Worm (Caenorhabditis elegans) whole organism, L2 larva: ENCODE results near the gene C55A6.10.
A peak's percentile ranks its signal among the peaks of the same experiment; 100 is the strongest.
"Not testable (repeated sequence)": the region's sequence is repeated elsewhere in the genome, so short reads cannot be mapped to it uniquely, and the experiment has no call there.

Experiments used
- C34F6.9 ChIP-seq: fragments of 150-350 bp; optimal IDR thresholded peaks from 2 replicates; lab custom pipeline; 2014; ENCODE audit warnings: missing biosample characterization, missing genetic modification characterization
- F13H6.1 ChIP-seq: sonication (generic microtip); optimal IDR thresholded peaks from 2 replicates; lab custom pipeline; 2016; ENCODE audit warnings: missing genetic modification characterization, missing compliant biosample characterization
- Y55F3AM.14 ChIP-seq: fragments of 200-800 bp; sonication (Bioruptor generic); optimal IDR thresholded peaks from 2 replicates; lab custom pipeline; 2018; ENCODE audit warnings: mild to moderate bottlenecking, missing genetic modification characterization, missing compliant biosample characterization
- ZK546.5 ChIP-seq: sonication (generic microtip); optimal IDR thresholded peaks from 2 replicates; lab custom pipeline; 2017; ENCODE audit warnings: missing biosample characterization, missing genetic modification characterization
- alr-1 ChIP-seq: fragments of 150-350 bp; optimal IDR thresholded peaks from 2 replicates; lab custom pipeline; 2014; ENCODE audit warnings: missing biosample characterization, missing genetic modification characterization
- ama-1 ChIP-seq: fragments of 150-350 bp; optimal IDR thresholded peaks from 2 replicates; lab custom pipeline; 2018; ENCODE audit warnings: inconsistent platforms
- blmp-1 ChIP-seq: sonication (generic microtip); optimal IDR thresholded peaks from 2 replicates; lab custom pipeline; 2017; ENCODE audit warnings: missing genetic modification characterization, mild to moderate bottlenecking, missing compliant biosample characterization, antibody characterized with exemption, moderate library complexity; ENCODE audit not compliant: insufficient read depth
- ceh-16 ChIP-seq: fragments of 150-350 bp; optimal IDR thresholded peaks from 2 replicates; lab custom pipeline; 2014; ENCODE audit warnings: missing biosample characterization, missing genetic modification characterization
- ceh-82 ChIP-seq: fragments of 150-350 bp; optimal IDR thresholded peaks from 2 replicates; lab custom pipeline; 2014; ENCODE audit warnings: missing biosample characterization, missing genetic modification characterization
- crh-2 ChIP-seq: sonication (generic microtip); optimal IDR thresholded peaks from 2 replicates; lab custom pipeline; 2017; ENCODE audit warnings: missing biosample characterization, missing genetic modification characterization
- egl-27 ChIP-seq: sonication (generic microtip); optimal IDR thresholded peaks from 3 replicates; lab custom pipeline; 2017; ENCODE audit warnings: missing biosample characterization, missing genetic modification reagents, missing genetic modification characterization
- fos-1 ChIP-seq: fragments of 150-350 bp; optimal IDR thresholded peaks from 2 replicates; lab custom pipeline; 2014; ENCODE audit warnings: missing biosample characterization, missing genetic modification characterization
- lin-11 ChIP-seq: fragments of 150-350 bp; sonication (generic microtip); optimal IDR thresholded peaks from 2 replicates; lab custom pipeline; 2014; ENCODE audit warnings: missing biosample characterization, missing genetic modification characterization, inconsistent platforms, mixed read lengths
- lin-13 ChIP-seq: fragments of 150-350 bp; optimal IDR thresholded peaks from 2 replicates; lab custom pipeline; 2014; ENCODE audit warnings: missing biosample characterization, missing genetic modification reagents, missing genetic modification characterization
- lin-39 ChIP-seq: fragments of 150-350 bp; optimal IDR thresholded peaks from 2 replicates; lab custom pipeline; 2014; ENCODE audit warnings: missing biosample characterization, missing genetic modification reagents, missing genetic modification characterization
- mbf-1 ChIP-seq: sonication (generic microtip); optimal IDR thresholded peaks from 2 replicates; lab custom pipeline; 2017; ENCODE audit warnings: missing biosample characterization, missing genetic modification characterization
- mdl-1 ChIP-seq, 2 experiments: fragments of 150-350 bp in 1 of 2; sonication (generic microtip) in 1 of 2; optimal IDR thresholded peaks; 2 replicates each; lab custom pipeline; 2017; ENCODE audit warnings: missing biosample characterization in 2 of 2, missing genetic modification characterization in 2 of 2
- nhr-10 ChIP-seq: sonication (generic microtip); optimal IDR thresholded peaks from 2 replicates; lab custom pipeline; 2017; ENCODE audit warnings: missing biosample characterization, missing genetic modification characterization
- nhr-11 ChIP-seq: fragments of 150-350 bp; optimal IDR thresholded peaks from 2 replicates; lab custom pipeline; 2014; ENCODE audit warnings: missing biosample characterization, missing genetic modification characterization
- nhr-12 ChIP-seq: fragments of 150-350 bp; optimal IDR thresholded peaks from 2 replicates; lab custom pipeline; 2014; ENCODE audit warnings: missing biosample characterization, missing genetic modification characterization
- nhr-129 ChIP-seq: fragments of 150-350 bp; optimal IDR thresholded peaks from 2 replicates; lab custom pipeline; 2014; ENCODE audit warnings: missing biosample characterization, missing genetic modification characterization
- nhr-21 ChIP-seq: fragments of 150-350 bp; optimal IDR thresholded peaks from 2 replicates; lab custom pipeline; 2014; ENCODE audit warnings: missing biosample characterization, missing genetic modification characterization
- nhr-23 ChIP-seq: fragments of 150-350 bp; optimal IDR thresholded peaks from 2 replicates; lab custom pipeline; 2014; ENCODE audit warnings: missing biosample characterization, missing genetic modification reagents, missing genetic modification characterization
- nhr-25 ChIP-seq: fragments of 150-350 bp; sonication (generic microtip); optimal IDR thresholded peaks from 3 replicates; lab custom pipeline; 2014; ENCODE audit warnings: missing biosample characterization, missing genetic modification characterization
- nhr-6 ChIP-seq: fragments of 150-350 bp; optimal IDR thresholded peaks from 2 replicates; lab custom pipeline; 2014; ENCODE audit warnings: missing biosample characterization, missing genetic modification characterization
- nhr-77 ChIP-seq: fragments of 150-350 bp; optimal IDR thresholded peaks from 2 replicates; lab custom pipeline; 2014; ENCODE audit warnings: missing biosample characterization, missing genetic modification characterization
- peb-1 ChIP-seq: fragments of 150-350 bp; optimal IDR thresholded peaks from 2 replicates; lab custom pipeline; 2014; ENCODE audit warnings: missing biosample characterization, missing genetic modification characterization
- sma-3 ChIP-seq: sonication (generic microtip); optimal IDR thresholded peaks from 2 replicates; lab custom pipeline; 2016; ENCODE audit warnings: missing genetic modification reagents, missing genetic modification characterization, missing compliant biosample characterization
- sma-9 ChIP-seq, 2 experiments: fragments of 150-350 bp in 1 of 2; sonication (generic microtip) in 1 of 2; optimal IDR thresholded peaks; 2 replicates each; lab custom pipeline; 2014 to 2016; ENCODE audit warnings: missing genetic modification characterization in 2 of 2, mild to moderate bottlenecking in 1 of 2, missing biosample characterization in 1 of 2, missing compliant biosample characterization in 1 of 2, missing genetic modification reagents in 1 of 2, moderate library complexity in 1 of 2
- unc-39 ChIP-seq: fragments of 150-350 bp; optimal IDR thresholded peaks from 2 replicates; lab custom pipeline; 2014; ENCODE audit warnings: missing biosample characterization, missing genetic modification characterization
- ztf-1 ChIP-seq: fragments of 200-800 bp; sonication (Bioruptor generic); conservative IDR thresholded peaks from 2 replicates; pipeline ENCODE4 v1.3.6; 2022; ENCODE audit warnings: missing genetic modification characterization, missing compliant biosample characterization
- ztf-11 ChIP-seq: sonication (generic microtip); optimal IDR thresholded peaks from 2 replicates; lab custom pipeline; 2017; ENCODE audit warnings: missing biosample characterization, missing genetic modification characterization
- ztf-4 ChIP-seq: fragments of 150-350 bp; optimal IDR thresholded peaks from 2 replicates; lab custom pipeline; 2014; ENCODE audit warnings: missing biosample characterization, missing genetic modification characterization

C55A6.10 gene

ce11 chrV:11470210-11470713, 34.9 kb upstream of the C55A6.10 start, which contains the start of gene aat-6:
Gene aat-6, minus strand, starts transcription at chrV:11470663.
- no peak for TF ChIP-seq mbf-1 (tag; lab: Kevin White, UChicago)
- TF ChIP-seq C34F6.9 (tag; lab: Kevin White, UChicago): no peak
- peak; percentile 54 for TF ChIP-seq sma-9 (GFP tag; optimal IDR thresholded peaks at IDR 0.05; lab: Kevin White, UChicago)
- no peak for TF ChIP-seq sma-9 (tag; optimal IDR thresholded peaks at IDR 0.05; lab: Kevin White, UChicago)
- peak; percentile 21 for TF ChIP-seq crh-2
- peak; percentile 82 for TF ChIP-seq fos-1
- no peak for TF ChIP-seq mdl-1 (tag; optimal IDR thresholded peaks at IDR 0.05; lab: Kevin White, UChicago)
- no peak for TF ChIP-seq ZK546.5

- TF ChIP-seq peb-1 (tag; lab: Kevin White, UChicago) (no peak), C34F6.9 (tag; lab: Kevin White, UChicago) (no peak), F13H6.1 (no peak), fos-1 (no peak)
These were observed 32.9 kb upstream of the C55A6.10 start, which contains the start of the genes nas-20 and nas-21 for ce11 chrV:11472209-11472608. Gene nas-20, minus strand, starts transcription at chrV:11472309. Gene nas-21, plus strand, starts transcription at chrV:11472564.

- TF ChIP-seq mbf-1 (tag; lab: Kevin White, UChicago) (no peak), lin-11 (tag; lab: Kevin White, UChicago) (no peak), ZK546.5 (no peak), ztf-1 (no peak), ceh-16 (tag; lab: Kevin White, UChicago) (no peak), ceh-82 (no peak), nhr-25 (no peak), nhr-23 (no peak), F13H6.1 (no peak), fos-1 (no peak), nhr-6 (tag; lab: Kevin White, UChicago) (no peak), lin-39 (tag; lab: Kevin White, UChicago) (no peak), nhr-12 (tag; lab: Kevin White, UChicago) (no peak), unc-39 (tag; lab: Kevin White, UChicago) (no peak)
- TF ChIP-seq, all 48 proteins: peak for 0
These were observed 30.7 kb upstream of the C55A6.10 start, which contains the start of gene nas-22 for ce11 chrV:11474399-11474798. Gene nas-22, plus strand, starts transcription at chrV:11474699.

ce11 chrV:11475638-11476037, 29.5 kb upstream of the C55A6.10 start, which contains the start of gene T11F9.7:
Gene T11F9.7, plus strand, starts transcription at chrV:11475938.
- TF ChIP-seq ZK546.5; ama-1 (lab: Kevin White, UChicago); nhr-77: not testable (repeated sequence)

ce11 chrV:11479406-11479805, 25.7 kb upstream of the C55A6.10 start, which contains the start of gene T11F9.22:
Gene T11F9.22, plus strand, starts transcription at chrV:11479706.
- TF ChIP-seq egl-27 (tag; lab: Kevin White, UChicago) (no peak), ztf-11 (tag; lab: Kevin White, UChicago) (no peak), blmp-1 (tag; lab: Kevin White, UChicago) (no peak), fos-1 (no peak), nhr-129 (no peak), ama-1 (lab: Kevin White, UChicago) (no peak), F13H6.1 (no peak), peb-1 (tag; lab: Kevin White, UChicago) (no peak), alr-1 (tag; lab: Kevin White, UChicago) (no peak), ceh-82 (no peak), lin-13 (GFP tag; lab: Kevin White, UChicago) (no peak), nhr-10 (tag; lab: Kevin White, UChicago) (no peak), unc-39 (tag; lab: Kevin White, UChicago) (no peak), ztf-1 (no peak), nhr-21 (no peak), mdl-1 (tag; optimal IDR thresholded peaks at IDR 0.05; lab: Kevin White, UChicago) (no peak), sma-3 (GFP tag; lab: Kevin White, UChicago) (no peak)

- TF ChIP-seq Y55F3AM.14; ztf-4 (tag; lab: Kevin White, UChicago); nhr-11 (tag; lab: Kevin White, UChicago): not testable (repeated sequence)
These were observed 24.4 kb upstream of the C55A6.10 start, which contains the start of gene T11F9.14 for ce11 chrV:11480734-11481133. Gene T11F9.14, minus strand, starts transcription at chrV:11480834.
